Fruit fly (Drosophila melanogaster) S2 (cell line): ENCODE measurements around the gene CG14410.

Experiments
- CG8478 ChIP-seq: fragments of >200 bp; optimal IDR thresholded peaks from 2 replicates; lab custom pipeline; 2018
- CTCF ChIP-seq, 2 experiments: fragments of >200 bp; optimal IDR thresholded peaks; 2 replicates each; lab custom pipeline; 2018

dm6 chrX:14856261-14856660, 19.7 kb downstream of the CG14410 start, which contains the start of gene CG9519:
- TF ChIP-seq CTCF (optimal IDR thresholded peaks at IDR 0.05; lab: Kevin White, UChicago) (no peak), CG8478 (no peak)
